Worm (Caenorhabditis elegans): ENCODE measurements around the gene Y48C3A.12.

Gene Y48C3A.12

DNA sequence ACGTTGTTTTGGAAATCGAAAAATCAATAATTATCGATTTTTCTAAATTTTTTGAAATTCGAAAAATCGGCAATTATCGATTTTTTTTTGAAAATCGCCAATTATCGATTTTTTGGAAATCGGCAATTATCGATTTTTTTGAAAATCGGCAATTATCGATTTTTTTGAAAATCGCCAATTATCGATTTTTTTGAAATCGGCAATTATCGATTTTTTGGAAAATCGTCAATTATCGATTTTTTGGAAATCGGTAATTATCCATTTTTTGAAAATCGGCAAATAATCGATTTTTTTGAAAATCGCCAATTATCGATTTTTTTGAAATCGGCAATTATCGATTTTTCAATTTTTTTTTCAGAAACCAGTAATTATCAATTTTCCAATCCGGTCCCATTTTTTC is 37.9 kb downstream of the Y48C3A.12 start:
- TF ChIP-seq unc-62 (GFP tag; optimal IDR thresholded peaks at IDR 0.05), result no peak

DNA sequence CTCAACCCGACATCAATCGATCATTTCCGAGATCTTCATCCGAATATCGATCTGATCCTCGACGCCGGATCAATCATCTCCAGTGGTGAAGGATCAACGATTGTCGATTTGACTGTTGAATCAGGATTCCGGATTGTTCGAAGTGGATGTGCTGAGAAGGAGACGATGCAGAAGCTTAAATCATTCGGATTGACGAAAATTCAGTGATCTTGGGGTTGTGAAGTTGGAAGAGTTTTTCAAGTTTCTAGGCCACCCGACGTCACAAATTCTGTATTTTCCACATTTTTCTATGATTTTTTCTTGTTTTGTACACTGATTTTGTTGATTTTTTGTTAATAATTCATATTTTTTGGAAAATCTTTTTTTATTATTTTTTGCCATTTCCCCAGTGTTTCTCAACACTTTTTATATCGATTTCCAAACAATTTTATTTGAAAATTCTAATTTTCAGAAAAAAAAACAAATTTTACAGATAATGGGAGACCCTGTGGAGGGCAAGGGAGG is 38.4 kb downstream of the Y48C3A.12 start, which contains the start of gene Y48E1C.1:
TSS of gene Y48E1C.1 (plus strand) at position 454 of the 504 bp plus-strand sequence.
- TF ChIP-seq unc-62 (GFP tag; optimal IDR thresholded peaks at IDR 0.05), result no peak

DNA sequence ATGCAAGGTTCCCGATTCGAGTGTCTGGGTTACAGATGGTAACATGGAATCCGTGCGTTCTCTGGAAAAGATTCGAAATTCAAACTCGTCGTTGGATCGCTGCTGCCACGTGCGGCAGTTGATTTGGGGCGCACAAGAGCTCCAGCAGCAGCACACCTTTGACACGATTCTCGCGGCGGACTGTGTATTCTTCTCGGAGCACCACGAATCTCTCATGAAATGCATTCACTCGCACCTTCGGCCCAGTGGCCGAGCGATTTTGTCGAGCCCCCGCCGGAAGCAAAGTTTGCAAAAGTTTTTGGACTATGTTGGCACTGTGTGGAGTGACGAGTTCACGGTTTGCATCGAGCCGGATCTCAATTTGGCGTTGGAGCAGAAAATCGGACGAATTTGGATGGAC is 40.3 kb downstream of the Y48C3A.12 start:
- no peak for TF ChIP-seq unc-62 (GFP tag; optimal IDR thresholded peaks at IDR 0.05)

DNA sequence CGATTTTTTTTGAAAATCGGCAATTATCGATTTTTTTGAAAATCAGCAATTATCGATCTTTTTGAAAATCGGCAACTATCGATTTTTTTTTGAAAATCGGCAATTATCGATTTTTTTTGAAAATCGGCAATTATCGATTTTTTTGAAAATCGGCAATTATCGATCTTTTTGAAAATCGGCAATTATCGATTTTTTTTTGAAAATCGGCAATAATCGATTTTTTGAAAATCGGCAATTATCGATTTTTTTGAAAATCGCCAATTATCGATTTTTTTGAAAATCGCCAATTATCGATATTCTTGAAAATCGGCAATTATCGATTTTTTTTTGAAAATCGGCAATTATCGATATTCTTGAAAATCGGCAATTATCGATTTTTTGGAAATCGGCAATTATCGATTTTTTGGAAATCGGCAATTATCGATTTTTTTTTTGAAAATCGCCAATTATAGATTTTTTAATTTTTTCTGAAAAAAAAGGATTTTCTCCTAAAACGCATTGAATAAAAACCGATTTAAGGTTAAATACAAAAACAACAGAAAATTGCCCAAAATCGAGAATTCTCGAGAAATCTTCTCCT is 41.3 kb downstream of the Y48C3A.12 start:
- no peak for TF ChIP-seq unc-62 (GFP tag; optimal IDR thresholded peaks at IDR 0.05)

DNA sequence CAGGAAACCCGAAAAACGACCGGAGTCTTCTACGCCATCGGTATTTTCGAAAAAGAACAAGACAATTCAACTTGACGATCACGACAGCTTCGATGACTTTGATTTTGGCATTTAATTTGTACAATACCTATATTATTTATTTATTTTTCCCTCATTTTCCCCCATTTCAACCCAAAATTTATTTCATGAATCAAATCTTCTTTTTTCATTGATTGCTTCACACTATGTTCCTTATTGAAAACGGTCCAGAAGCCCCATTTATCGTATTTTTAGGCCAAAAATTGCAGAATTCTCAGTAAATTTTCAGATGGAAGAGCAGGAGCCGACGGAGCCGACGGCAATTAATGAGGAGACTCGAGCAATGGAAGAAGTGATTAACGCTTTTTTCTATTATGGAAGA is 48.0 kb downstream of the Y48C3A.12 start, which contains the start of gene Y48E1C.2:
TSS of gene Y48E1C.2 (plus strand) at position 301 of the 400 bp plus-strand sequence.
- TF ChIP-seq unc-62 (GFP tag; optimal IDR thresholded peaks at IDR 0.05), result no peak

DNA sequence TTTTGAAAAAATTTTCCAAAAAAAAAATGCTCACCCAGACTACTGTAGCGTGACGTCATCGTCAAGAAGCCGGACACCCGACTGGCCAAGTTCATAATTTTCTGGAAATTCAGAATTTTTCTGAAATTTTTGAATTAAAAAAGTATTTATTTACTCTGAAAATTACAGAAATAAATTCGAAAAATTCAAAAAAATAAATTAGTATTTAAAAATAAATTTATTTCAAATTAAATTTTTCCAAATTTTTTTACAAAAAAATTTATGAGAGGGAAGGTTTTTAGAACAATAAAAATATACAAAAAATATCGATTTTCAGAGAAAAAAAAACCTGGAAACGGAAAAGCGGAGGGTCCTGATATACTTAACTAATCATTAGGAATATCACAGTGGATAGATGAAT is 60.5 kb downstream of the Y48C3A.12 start, which contains the start of gene Y48E1C.4:
TSS of gene Y48E1C.4 (minus strand) at position 101 of the 400 bp plus-strand sequence.
- TF ChIP-seq unc-62 (GFP tag; optimal IDR thresholded peaks at IDR 0.05), result no peak
